Fruit fly (Drosophila melanogaster) whole organism: ENCODE data around the gene CG14683.

Experiments used
- Dll ChIP-seq: fragments of >200 bp; optimal IDR thresholded peaks from 2 replicates; lab custom pipeline; 2017
- psq ChIP-seq: fragments of >200 bp; optimal IDR thresholded peaks from 2 replicates; lab custom pipeline; 2017
- usp ChIP-seq: fragments of >200 bp; optimal IDR thresholded peaks from 2 replicates; lab custom pipeline; 2017; ENCODE audit warnings: missing biosample characterization, missing genetic modification characterization, mixed read lengths

DNA sequence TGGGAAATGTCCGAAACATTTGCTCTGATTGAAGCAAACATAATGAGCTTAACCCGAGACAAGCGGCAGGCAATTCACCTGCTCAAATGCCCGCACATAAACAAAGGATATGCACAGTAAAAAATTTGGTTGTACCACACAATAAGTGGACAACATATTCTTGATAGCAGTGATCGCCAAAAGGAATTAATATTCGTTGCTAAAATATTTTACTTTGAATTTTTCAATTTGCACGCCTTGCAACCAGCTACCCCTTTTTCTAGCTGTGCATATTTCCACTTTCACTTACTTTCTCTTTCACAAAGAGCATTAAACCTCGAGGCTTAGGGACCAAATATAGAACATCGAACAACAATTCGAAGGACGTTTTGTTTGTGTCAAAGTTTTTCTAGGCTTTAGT is 51.2 kb downstream of the CG14683 start:
- TF ChIP-seq Dll (lab: Kevin White, UChicago) = no peak
- no peak for TF ChIP-seq usp (GFP tag; lab: Kevin White, UChicago)
- TF ChIP-seq psq (lab: Kevin White, UChicago) = no peak
